Worm (Caenorhabditis elegans): Measurements from ENCODE around the gene T01H3.2.

T01H3.2 gene

ce11 chrII:7864207-7864606 is 13.6 kb downstream of the T01H3.2 start, which contains the start of gene ostb-1:
ostb-1 (plus strand) TSS chrII:7864507.
- TF ChIP-seq jun-1 (tag; optimal IDR thresholded peaks at IDR 0.05) (no peak), nhr-71 (tag; optimal IDR thresholded peaks at IDR 0.05) (peak; percentile 19), F16B12.6 (tag; optimal IDR thresholded peaks at IDR 0.05) (peak; percentile 85), swsn-7 (tag; optimal IDR thresholded peaks at IDR 0.05) (peak; percentile 2), unc-62 (GFP tag; optimal IDR thresholded peaks at IDR 0.05) (no peak), rnt-1 (tag; optimal IDR thresholded peaks at IDR 0.05) (peak; percentile 20), elt-2 (tag; optimal IDR thresholded peaks at IDR 0.05) (peak; percentile 4), unc-130 (tag; optimal IDR thresholded peaks at IDR 0.05) (peak; percentile 9), xbp-1 (tag; optimal IDR thresholded peaks at IDR 0.05) (peak; percentile 49), vab-15 (tag; optimal IDR thresholded peaks at IDR 0.05) (peak; percentile 4), lin-14 (GFP tag; optimal IDR thresholded peaks at IDR 0.05) (no peak), nhr-47 (tag; optimal IDR thresholded peaks at IDR 0.05) (no peak), egl-27 (tag; optimal IDR thresholded peaks at IDR 0.05) (no peak), dpl-1 (GFP tag; optimal IDR thresholded peaks at IDR 0.05) (peak; percentile 32 to 55 (median 55)), zip-4 (GFP tag; optimal IDR thresholded peaks at IDR 0.05) (no peak), snpc-4 (tag; optimal IDR thresholded peaks at IDR 0.05) (no peak), blmp-1 (tag; optimal IDR thresholded peaks at IDR 0.05) (peak; percentile 27), ceh-82 (tag; optimal IDR thresholded peaks at IDR 0.05) (peak in 1 of 3 experiments; percentile 7), ceh-90 (tag; optimal IDR thresholded peaks at IDR 0.05) (no peak), lsy-2 (tag; optimal IDR thresholded peaks at IDR 0.05) (peak; percentile 61 to 85), hlh-17 (GFP tag; optimal IDR thresholded peaks at IDR 0.05; ENCODE audit: borderline replicate concordance) (no peak), snu-23 (GFP tag; optimal IDR thresholded peaks at IDR 0.05) (peak; percentile 20), ztf-4 (tag; optimal IDR thresholded peaks at IDR 0.05) (no peak), ceh-8 (GFP tag; optimal IDR thresholded peaks at IDR 0.05) (no peak), mep-1 (tag; optimal IDR thresholded peaks at IDR 0.05) (peak; percentile 58), efl-1 (optimal IDR thresholded peaks at IDR 0.05) (peak; percentile 34 to 49), efl-1 (GFP tag; optimal IDR thresholded peaks at IDR 0.05 in 1 of 2) (peak; percentile 58 to 93), lin-35 (GFP tag; optimal IDR thresholded peaks at IDR 0.05) (peak; percentile 46 to 66), ces-1 (GFP tag; optimal IDR thresholded peaks at IDR 0.05) (no peak)

- TF ChIP-seq efl-1 (optimal IDR thresholded peaks at IDR 0.05) (peak in 1 of 2 experiments; percentile 23), efl-1 (GFP tag; optimal IDR thresholded peaks at IDR 0.05 in 1 of 2) (peak; percentile 54 to 89), ztf-11 (tag; optimal IDR thresholded peaks at IDR 0.05) (no peak), nhr-76 (tag; optimal IDR thresholded peaks at IDR 0.05) (no peak), alr-1 (tag; optimal IDR thresholded peaks at IDR 0.05; ENCODE audit: borderline replicate concordance) (no peak), mab-9 (GFP tag; IDR thresholded peaks at IDR 0.05) (no peak), lin-15B (tag; optimal IDR thresholded peaks at IDR 0.05) (peak; percentile 19), fkh-8 (tag; optimal IDR thresholded peaks at IDR 0.05) (no peak), ceh-90 (tag; optimal IDR thresholded peaks at IDR 0.05) (no peak)
Measured at ce11 chrII:7863480-7864125, 14.2 kb downstream of the T01H3.2 start.

ce11 chrII:7860221-7860928 is 17.4 kb downstream of the T01H3.2 start, which contains the start of gene lin-5:
lin-5 (plus strand) TSS chrII:7860574.
- TF ChIP-seq mdl-1 (tag; optimal IDR thresholded peaks at IDR 0.05) (peak in 1 of 2 experiments; percentile 20), unc-86 (tag; optimal IDR thresholded peaks at IDR 0.05) (peak; percentile 69), nhr-84 (tag; optimal IDR thresholded peaks at IDR 0.05) (no peak), nhr-71 (tag; optimal IDR thresholded peaks at IDR 0.05) (peak; percentile 58), alr-1 (tag; optimal IDR thresholded peaks at IDR 0.05; ENCODE audit: borderline replicate concordance) (peak; percentile 16), sup-37 (GFP tag; optimal IDR thresholded peaks at IDR 0.05) (no peak), nhr-77 (tag; optimal IDR thresholded peaks at IDR 0.05) (peak; percentile 7), xbp-1 (tag; optimal IDR thresholded peaks at IDR 0.05) (peak; percentile 15), lin-14 (GFP tag; optimal IDR thresholded peaks at IDR 0.05) (peak; percentile 76), ceh-82 (tag; optimal IDR thresholded peaks at IDR 0.05) (peak in 2 of 3 experiments; percentile 29 to 76), snu-23 (GFP tag; optimal IDR thresholded peaks at IDR 0.05) (peak; percentile 51), egl-27 (tag; optimal IDR thresholded peaks at IDR 0.05) (no peak), nhr-20 (tag; optimal IDR thresholded peaks at IDR 0.05) (peak; percentile 23), lin-35 (GFP tag; optimal IDR thresholded peaks at IDR 0.05) (peak; percentile 93 to 94), fkh-8 (tag; optimal IDR thresholded peaks at IDR 0.05) (peak; percentile 74), elt-3 (tag; optimal IDR thresholded peaks at IDR 0.05) (no peak), dpl-1 (GFP tag; optimal IDR thresholded peaks at IDR 0.05) (peak; percentile 83 to 91 (median 86)), ceh-63 (GFP tag; optimal IDR thresholded peaks at IDR 0.05) (no peak), efl-1 (optimal IDR thresholded peaks at IDR 0.05) (peak; percentile 5 to 89), efl-1 (GFP tag; optimal IDR thresholded peaks at IDR 0.05 in 1 of 2) (peak; percentile 87 to 97), blmp-1 (tag; optimal IDR thresholded peaks at IDR 0.05) (peak; percentile 44), nhr-19 (GFP tag; conservative IDR thresholded peaks at IDR 0.05) (0 out of 2 replicates have a peak, but pooled peaks have one; percentile 3), mep-1 (tag; optimal IDR thresholded peaks at IDR 0.05) (peak; percentile 75)

Data from whole organism, L1 larva.